Worm (Caenorhabditis elegans): ENCODE measurements around the gene D1044.6.

- no peak for TF ChIP-seq lin-13 (GFP tag; optimal IDR thresholded peaks at IDR 0.05)
- no peak for TF ChIP-seq mdl-1 (tag; optimal IDR thresholded peaks at IDR 0.05)
Observed at ce11 chrIII:5573694-5574093, 30.7 kb upstream of the D1044.6 start, which contains the start of gene molo-1.
